Worm (Caenorhabditis elegans): ENCODE results near the gene F56H9.9.

- TF ChIP-seq flt-1 (GFP tag; IDR thresholded peaks at IDR 0.05) (no peak), hnd-1 (tag; optimal IDR thresholded peaks at IDR 0.05) (no peak), hmg-4 (GFP tag; optimal IDR thresholded peaks at IDR 0.05) (no peak), ama-1 (optimal IDR thresholded peaks at IDR 0.05) (no peak), F13C5.2 (tag; optimal IDR thresholded peaks at IDR 0.05) (no peak), ets-7 (tag; optimal IDR thresholded peaks at IDR 0.05) (no peak), ceh-13 (GFP tag; optimal IDR thresholded peaks at IDR 0.05) (no peak), pes-1 (GFP tag; IDR thresholded peaks at IDR 0.05) (no peak), ceh-36 (tag; optimal IDR thresholded peaks at IDR 0.05) (no peak), scrt-1 (GFP tag; IDR thresholded peaks at IDR 0.05) (no peak), B0310.2 (tag; optimal IDR thresholded peaks at IDR 0.05) (no peak)
Observed at ce11 chrV:12644500-12644899, 20.2 kb upstream of the F56H9.9 start, which contains the start of gene F56H9.8.

Data from whole organism, early embryonic.